Fruit fly (Drosophila melanogaster) whole organism, embryonic: ENCODE results near the gene Nagk.

ENCODE experiments used
- Atf3 ChIP-seq: fragments of 200-800 bp; sonication (Bioruptor generic); optimal IDR thresholded peaks from 3 replicates; lab custom pipeline; 2016; ENCODE audit warnings: missing biosample characterization, missing genetic modification characterization
- Blimp-1 ChIP-seq: fragments of 200-800 bp; sonication (Bioruptor generic); optimal IDR thresholded peaks from 3 replicates; lab custom pipeline; 2018; ENCODE audit warnings: missing biosample characterization, missing genetic modification characterization, mild to moderate bottlenecking, moderate library complexity, missing genetic modification reagents
- CG10431 ChIP-seq: fragments of 200-800 bp; sonication (Bioruptor generic); optimal IDR thresholded peaks from 3 replicates; lab custom pipeline; 2018; ENCODE audit warnings: missing biosample characterization, mild to moderate bottlenecking, missing genetic modification characterization
- CG11398 ChIP-seq: fragments of 200-800 bp; sonication (Bioruptor generic); optimal IDR thresholded peaks from 2 replicates; lab custom pipeline; 2016; ENCODE audit warnings: missing biosample characterization, missing genetic modification characterization
- CG11696 ChIP-seq: fragments of 200-800 bp; sonication (Bioruptor generic); IDR thresholded peaks from 2 replicates; pipeline ENCODE4 v1.3.6; 2022; ENCODE audit warnings: missing biosample characterization, missing genetic modification characterization
- CG12071 ChIP-seq: fragments of 200-800 bp; sonication (Bioruptor generic); optimal IDR thresholded peaks from 3 replicates; lab custom pipeline; 2018; ENCODE audit warnings: missing biosample characterization, mild to moderate bottlenecking, missing genetic modification characterization
- CG1233 ChIP-seq: fragments of 200-800 bp; sonication (Bioruptor generic); optimal IDR thresholded peaks from 4 replicates; lab custom pipeline; 2018; ENCODE audit warnings: missing biosample characterization, mild to moderate bottlenecking, missing genetic modification characterization
- CG12769 ChIP-seq: fragments of 200-800 bp; sonication (Bioruptor generic); optimal IDR thresholded peaks from 2 replicates; lab custom pipeline; 2019; ENCODE audit warnings: missing biosample characterization, mild to moderate bottlenecking, missing genetic modification characterization, moderate library complexity
- CG13287 ChIP-seq: fragments of 200-800 bp; sonication (Bioruptor generic); IDR thresholded peaks from 2 replicates; pipeline ENCODE4 v1.3.6; 2022; ENCODE audit warnings: missing biosample characterization, missing genetic modification characterization; ENCODE audit not compliant: partially characterized antibody
- CG14014 ChIP-seq: fragments of 200-800 bp; sonication (Bioruptor generic); IDR thresholded peaks from 2 replicates; pipeline ENCODE4 v1.3.6; 2022; ENCODE audit warnings: missing biosample characterization, missing genetic modification characterization
- CG15269 ChIP-seq: fragments of 200-800 bp; sonication (Bioruptor generic); optimal IDR thresholded peaks from 2 replicates; lab custom pipeline; 2018; ENCODE audit warnings: missing biosample characterization, mild to moderate bottlenecking, missing genetic modification characterization, moderate library complexity
- CG15479 ChIP-seq: fragments of 200-800 bp; sonication (Bioruptor generic); optimal IDR thresholded peaks from 3 replicates; lab custom pipeline; 2019; ENCODE audit warnings: missing biosample characterization, mild to moderate bottlenecking, missing genetic modification characterization, moderate library complexity
- CG1647 ChIP-seq: fragments of 200-800 bp; sonication (Bioruptor generic); optimal IDR thresholded peaks from 3 replicates; lab custom pipeline; 2016; ENCODE audit warnings: missing biosample characterization, missing genetic modification characterization
- CG17802 ChIP-seq: fragments of 200-800 bp; sonication (Bioruptor generic); optimal IDR thresholded peaks from 2 replicates; lab custom pipeline; 2018; ENCODE audit warnings: missing biosample characterization, mild to moderate bottlenecking, missing genetic modification characterization, moderate library complexity
- CG17829 ChIP-seq: fragments of 200-800 bp; optimal IDR thresholded peaks from 2 replicates; lab custom pipeline; 2019; ENCODE audit warnings: missing biosample characterization, mild to moderate bottlenecking, missing genetic modification characterization, moderate library complexity
- CG2120 ChIP-seq: fragments of 200-800 bp; sonication (Bioruptor generic); optimal IDR thresholded peaks from 3 replicates; lab custom pipeline; 2016; ENCODE audit warnings: missing biosample characterization, missing genetic modification characterization
- CG33557 ChIP-seq: fragments of 200-800 bp; sonication (Bioruptor generic); optimal IDR thresholded peaks from 2 replicates; lab custom pipeline; 2019; ENCODE audit warnings: missing biosample characterization, mild to moderate bottlenecking, missing genetic modification characterization, moderate library complexity
- CG4328 ChIP-seq: fragments of 200-800 bp; sonication (Bioruptor generic); optimal IDR thresholded peaks from 3 replicates; lab custom pipeline; 2017; ENCODE audit warnings: missing biosample characterization, missing genetic modification reagents, missing genetic modification characterization
- CG8944 ChIP-seq: fragments of 200-800 bp; sonication (Bioruptor generic); optimal IDR thresholded peaks from 3 replicates; lab custom pipeline; 2016; ENCODE audit warnings: missing biosample characterization, missing genetic modification characterization
- Deaf1 ChIP-seq: fragments of 200-800 bp; optimal IDR thresholded peaks from 3 replicates; lab custom pipeline; 2019; ENCODE audit warnings: missing biosample characterization, mild to moderate bottlenecking, missing genetic modification characterization, moderate library complexity
- Elba2 ChIP-seq: fragments of 200-800 bp; sonication (Bioruptor generic); optimal IDR thresholded peaks from 3 replicates; lab custom pipeline; 2016; ENCODE audit warnings: missing biosample characterization, missing genetic modification characterization
- Ets65A ChIP-seq: fragments of 200-800 bp; sonication (Bioruptor generic); peaks from one replicate; lab custom pipeline; 2016; ENCODE audit warnings: missing biosample characterization, missing genetic modification characterization
- Hsf ChIP-seq: fragments of 200-800 bp; sonication (Bioruptor generic); optimal IDR thresholded peaks from 3 replicates; lab custom pipeline; 2016; ENCODE audit warnings: missing biosample characterization, missing genetic modification characterization
- Med ChIP-seq: fragments of 200-800 bp; sonication (Bioruptor generic); peaks from one replicate; lab custom pipeline; 2016; ENCODE audit warnings: missing biosample characterization, missing genetic modification characterization, mild to moderate bottlenecking, inconsistent platforms, moderate library complexity
- Pdp1 ChIP-seq, 2 experiments: fragments of 200-800 bp; sonication (Bioruptor generic); optimal IDR thresholded peaks; 3 replicates each; lab custom pipeline; 2016; ENCODE audit warnings: missing biosample characterization in 2 of 2, missing genetic modification characterization in 2 of 2, mild to moderate bottlenecking in 1 of 2, moderate library complexity in 1 of 2
- Side ChIP-seq: fragments of 200-800 bp; sonication (Bioruptor generic); optimal IDR thresholded peaks from 2 replicates; lab custom pipeline; 2016; ENCODE audit warnings: missing biosample characterization, missing genetic modification characterization
- Trl ChIP-seq, 3 experiments: fragments of >200 bp in 2 of 3; fragments of 200-800 bp in 1 of 3; sonication (Bioruptor generic) in 1 of 3; optimal IDR thresholded peaks; 2 replicates in 1 of 3; 3 replicates in 2 of 3; lab custom pipeline; 2016 to 2017; ENCODE audit warnings: missing biosample characterization in 1 of 3, missing genetic modification characterization in 1 of 3
- Xbp1 ChIP-seq: fragments of 200-800 bp; sonication (Bioruptor generic); optimal IDR thresholded peaks from 3 replicates; lab custom pipeline; 2016; ENCODE audit warnings: missing biosample characterization, mild to moderate bottlenecking, missing genetic modification characterization
- YL-1 ChIP-seq: fragments of 200-800 bp; sonication (Bioruptor generic); optimal IDR thresholded peaks from 3 replicates; lab custom pipeline; 2017; ENCODE audit warnings: missing biosample characterization, mild to moderate bottlenecking, missing genetic modification characterization
- ac ChIP-seq: fragments of 200-800 bp; sonication (Bioruptor generic); optimal IDR thresholded peaks from 3 replicates; lab custom pipeline; 2017; ENCODE audit warnings: missing biosample characterization, mild to moderate bottlenecking, missing genetic modification characterization
- cg ChIP-seq: fragments of 200-800 bp; sonication (Bioruptor generic); optimal IDR thresholded peaks from 3 replicates; lab custom pipeline; 2019; ENCODE audit warnings: missing biosample characterization, mild to moderate bottlenecking, missing genetic modification characterization, moderate library complexity
- dati ChIP-seq: fragments of 200-800 bp; sonication (Bioruptor generic); IDR thresholded peaks from 2 replicates; pipeline ENCODE4 v1.3.6; 2022; ENCODE audit warnings: missing biosample characterization, missing genetic modification characterization
- dmrt99B ChIP-seq: fragments of 200-800 bp; sonication (Bioruptor generic); optimal IDR thresholded peaks from 2 replicates; lab custom pipeline; 2018; ENCODE audit warnings: missing biosample characterization, mild to moderate bottlenecking, missing genetic modification characterization, moderate library complexity
- exex ChIP-seq: fragments of 200-800 bp; sonication (Bioruptor generic); optimal IDR thresholded peaks from 4 replicates; lab custom pipeline; 2018; ENCODE audit warnings: missing biosample characterization, mild to moderate bottlenecking, missing genetic modification characterization, moderate library complexity
- gem ChIP-seq: fragments of 200-800 bp; sonication (Bioruptor generic); optimal IDR thresholded peaks from 2 replicates; lab custom pipeline; 2019; ENCODE audit warnings: missing biosample characterization, mild to moderate bottlenecking, missing genetic modification characterization, moderate library complexity
- grn ChIP-seq: fragments of 200-800 bp; sonication (Bioruptor generic); optimal IDR thresholded peaks from 3 replicates; lab custom pipeline; 2017; ENCODE audit warnings: missing biosample characterization, missing genetic modification characterization
- insv ChIP-seq, 2 experiments: fragments of 200-800 bp; sonication (Bioruptor generic); optimal IDR thresholded peaks; 3 replicates each; lab custom pipeline; 2016 to 2018; ENCODE audit warnings: missing biosample characterization in 2 of 2, missing genetic modification characterization in 2 of 2
- kah ChIP-seq: fragments of 200-800 bp; sonication (Bioruptor generic); optimal IDR thresholded peaks from 2 replicates; lab custom pipeline; 2018; ENCODE audit warnings: missing biosample characterization, mild to moderate bottlenecking, missing genetic modification characterization
- lbe ChIP-seq: fragments of 200-800 bp; sonication (Bioruptor generic); optimal IDR thresholded peaks from 2 replicates; lab custom pipeline; 2016; ENCODE audit warnings: missing biosample characterization, mild to moderate bottlenecking, missing genetic modification characterization
- luna ChIP-seq: fragments of 200-800 bp; sonication (Bioruptor generic); optimal IDR thresholded peaks from 2 replicates; lab custom pipeline; 2016; ENCODE audit warnings: missing biosample characterization, missing genetic modification characterization
- mam ChIP-seq: fragments of 200-800 bp; sonication (Bioruptor generic); optimal IDR thresholded peaks from 3 replicates; lab custom pipeline; 2016; ENCODE audit warnings: missing biosample characterization, missing genetic modification characterization
- nerfin-1 ChIP-seq: fragments of 200-800 bp; sonication (Bioruptor generic); optimal IDR thresholded peaks from 3 replicates; lab custom pipeline; 2019; ENCODE audit warnings: missing biosample characterization, mild to moderate bottlenecking, missing genetic modification characterization, moderate library complexity
- sens ChIP-seq: fragments of 200-800 bp; sonication (Bioruptor generic); peaks from one replicate; lab custom pipeline; 2016; ENCODE audit warnings: missing biosample characterization, missing genetic modification characterization
- sim ChIP-seq: fragments of 200-800 bp; sonication (Bioruptor generic); IDR thresholded peaks from 2 replicates; pipeline ENCODE4 v1.3.6; 2022; ENCODE audit warnings: missing biosample characterization, missing genetic modification characterization
- sisA ChIP-seq: fragments of 200-800 bp; sonication (Bioruptor generic); IDR thresholded peaks from 2 replicates; pipeline ENCODE4 v1.3.6; 2022; ENCODE audit warnings: missing biosample characterization, missing genetic modification characterization
- slou ChIP-seq: fragments of 200-800 bp; sonication (Bioruptor generic); optimal IDR thresholded peaks from 3 replicates; lab custom pipeline; 2016; ENCODE audit warnings: missing biosample characterization, missing genetic modification characterization
- sug ChIP-seq: fragments of 200-800 bp; optimal IDR thresholded peaks from 2 replicates; lab custom pipeline; 2019; ENCODE audit warnings: missing biosample characterization, mild to moderate bottlenecking, missing genetic modification characterization, moderate library complexity

Gene Nagk

dm6 chr3R:15346018-15346383, 2.9 kb upstream of the Nagk start, which contains the start of the genes Surf4 and CG31301 (continued):
- no peak for TF ChIP-seq Ets65A

dm6 chr3R:15345198-15346017, 2.4 kb upstream of the Nagk start:
- TF ChIP-seq sug (tag; lab: Kevin White, UChicago) (peak; percentile 22), Blimp-1 (GFP tag; lab: Kevin White, UChicago) (peak; percentile 98), YL-1 (GFP tag; lab: Kevin White, UChicago) (no peak), CG11398 (GFP tag; lab: Kevin White, UChicago) (no peak), kah (GFP tag; lab: Kevin White, UChicago) (no peak), sim (GFP tag; lab: Robert Waterston, UW) (0 out of 2 replicates have a peak, but pooled peaks have one; percentile 7), nerfin-1 (tag; lab: Kevin White, UChicago) (no peak), dmrt99B (tag; lab: Kevin White, UChicago) (no peak), CG1647 (GFP tag; lab: Kevin White, UChicago) (no peak), CG15479 (GFP tag; lab: Kevin White, UChicago) (peak; percentile 80), exex (tag; lab: Kevin White, UChicago) (peak; percentile 3), slou (no peak), Xbp1 (GFP tag; lab: Kevin White, UChicago) (peak; percentile 51), ac (GFP tag; lab: Kevin White, UChicago) (peak; percentile 10), insv (GFP tag; optimal IDR thresholded peaks at IDR 0.05; lab: Kevin White, UChicago) (peak in 1 of 2 experiments; percentile 89), dati (GFP tag; lab: Robert Waterston, UW) (no peak), CG8944 (GFP tag; lab: Kevin White, UChicago) (no peak), CG11696 (GFP tag; lab: Robert Waterston, UW) (peak; percentile 62; the same call in 1 of the 2 replicates), Deaf1 (tag; lab: Kevin White, UChicago) (no peak), CG2120 (GFP tag; lab: Kevin White, UChicago) (no peak), CG17829 (tag; lab: Kevin White, UChicago) (no peak), Pdp1 (GFP tag; optimal IDR thresholded peaks at IDR 0.05; lab: Kevin White, UChicago) (peak in 1 of 2 experiments; percentile 52), Atf3 (no peak), gem (tag; lab: Kevin White, UChicago) (no peak), luna (GFP tag; lab: Kevin White, UChicago) (no peak), sens (peak; percentile 26), cg (GFP tag; lab: Kevin White, UChicago) (peak; percentile 76), CG15269 (tag; lab: Kevin White, UChicago) (no peak), CG33557 (GFP tag; lab: Kevin White, UChicago) (peak; percentile 9), sisA (GFP tag; lab: Robert Waterston, UW) (no peak), CG12071 (GFP tag; lab: Kevin White, UChicago) (no peak), grn (GFP tag; lab: Kevin White, UChicago) (peak; percentile 80), CG17802 (tag; lab: Kevin White, UChicago) (no peak), CG14014 (GFP tag; lab: Robert Waterston, UW) (no peak), Hsf (GFP tag; lab: Kevin White, UChicago) (no peak), CG4328 (no peak), Elba2 (GFP tag; lab: Kevin White, UChicago) (peak; percentile 83), mam (GFP tag; lab: Kevin White, UChicago) (no peak), CG1233 (GFP tag; lab: Kevin White, UChicago) (no peak), CG10431 (GFP tag; lab: Kevin White, UChicago) (peak; percentile 85), CG13287 (GFP tag; lab: Robert Waterston, UW) (no peak), Trl (optimal IDR thresholded peaks at IDR 0.05; lab: Kevin White, UChicago) (peak in 1 of 2 experiments; percentile 5), Trl (GFP tag; optimal IDR thresholded peaks at IDR 0.05; lab: Kevin White, UChicago) (no peak), Side (GFP tag; lab: Kevin White, UChicago) (no peak), Med (GFP tag; lab: Kevin White, UChicago) (peak; percentile 3), CG12769 (peak; percentile 31), lbe (GFP tag; lab: Kevin White, UChicago) (no peak)
